Worm (Caenorhabditis elegans) whole organism, L4 larva: ENCODE results near the gene C43H6.4.

Experiments
- F26F4.8 ChIP-seq: fragments of 200-800 bp; sonication (Bioruptor generic); conservative IDR thresholded peaks from 2 replicates; pipeline ENCODE4 v1.3.6; 2022; ENCODE audit warnings: missing genetic modification characterization, missing compliant biosample characterization
- F44E2.7 ChIP-seq: fragments of 200-800 bp; sonication (Bioruptor generic); IDR thresholded peaks from 2 replicates; pipeline ENCODE4 v2.1.2; 2022; ENCODE audit warnings: missing genetic modification characterization, missing compliant biosample characterization
- F49E8.2 ChIP-seq: sonication (generic microtip); optimal IDR thresholded peaks from 2 replicates; lab custom pipeline; 2016; ENCODE audit warnings: missing compliant biosample characterization, mild to moderate bottlenecking, missing genetic modification characterization, borderline replicate concordance
- R02D3.7 ChIP-seq: fragments of 150-350 bp; sonication (generic microtip); optimal IDR thresholded peaks from 3 replicates; lab custom pipeline; 2014; ENCODE audit warnings: missing biosample characterization, missing genetic modification characterization
- Y48G9A.11 ChIP-seq: fragments of 200-800 bp; sonication (Bioruptor generic); IDR thresholded peaks from 2 replicates; pipeline ENCODE4 v1.3.6; 2022; ENCODE audit warnings: missing genetic modification reagents, missing genetic modification characterization, missing compliant biosample characterization
- Y75B8A.6 ChIP-seq: fragments of 200-800 bp; sonication (Bioruptor generic); IDR thresholded peaks from 2 replicates; pipeline ENCODE4 v1.3.6; 2022; ENCODE audit warnings: missing genetic modification reagents, missing genetic modification characterization, missing compliant biosample characterization
- ZK337.2 ChIP-seq: fragments of 200-800 bp; sonication (Bioruptor generic); IDR thresholded peaks from 2 replicates; pipeline ENCODE4 v1.3.6; 2022; ENCODE audit warnings: missing genetic modification reagents, missing genetic modification characterization, missing compliant biosample characterization
- aly-2 ChIP-seq: sonication (generic microtip); optimal IDR thresholded peaks from 2 replicates; lab custom pipeline; 2018; ENCODE audit warnings: missing biosample characterization, missing genetic modification characterization
- arid-1 ChIP-seq: fragments of 200-800 bp; sonication (Bioruptor generic); conservative IDR thresholded peaks from 2 replicates; pipeline ENCODE4 v1.3.6; 2022; ENCODE audit warnings: missing genetic modification reagents, missing genetic modification characterization, missing compliant biosample characterization
- ceh-62 ChIP-seq: sonication (generic microtip); optimal IDR thresholded peaks from 2 replicates; lab custom pipeline; 2017; ENCODE audit warnings: missing biosample characterization, missing genetic modification characterization
- daf-16 ChIP-seq, 3 experiments: sonication (generic microtip); optimal IDR thresholded peaks; 2 replicates each; lab custom pipeline; 2016 to 2017; ENCODE audit warnings: missing genetic modification characterization in 3 of 3, missing genetic modification reagents in 3 of 3, mild to moderate bottlenecking in 2 of 3, missing compliant biosample characterization in 2 of 3, missing biosample characterization in 1 of 3, moderate library complexity in 1 of 3
- daf-19 ChIP-seq: fragments of 200-800 bp; sonication (Bioruptor generic); conservative IDR thresholded peaks from 2 replicates; pipeline ENCODE4 v1.3.6; 2022; ENCODE audit warnings: missing genetic modification characterization, missing compliant biosample characterization
- daf-8 ChIP-seq: fragments of 200-800 bp; sonication (Bioruptor generic); IDR thresholded peaks from 2 replicates; pipeline ENCODE4 v1.3.6; 2022; ENCODE audit warnings: missing genetic modification characterization, missing compliant biosample characterization
- dmd-6 ChIP-seq: fragments of 200-800 bp; sonication (Bioruptor generic); IDR thresholded peaks from 2 replicates; pipeline ENCODE4 v1.3.6; 2022; ENCODE audit warnings: missing genetic modification reagents, missing genetic modification characterization, missing compliant biosample characterization
- dmd-8 ChIP-seq: fragments of 200-800 bp; sonication (Bioruptor generic); IDR thresholded peaks from 2 replicates; pipeline ENCODE4 v1.3.6; 2022; ENCODE audit warnings: missing genetic modification characterization, missing compliant biosample characterization
- dmd-9 ChIP-seq: fragments of 200-800 bp; sonication (Bioruptor generic); IDR thresholded peaks from 2 replicates; pipeline ENCODE4 v1.3.6; 2022; ENCODE audit warnings: missing genetic modification reagents, missing genetic modification characterization, missing compliant biosample characterization
- dpl-1 ChIP-seq: fragments of 150-350 bp; optimal IDR thresholded peaks from 2 replicates; lab custom pipeline; 2014; ENCODE audit warnings: missing biosample characterization, missing genetic modification reagents, missing genetic modification characterization
- dve-1 ChIP-seq: sonication (generic microtip); optimal IDR thresholded peaks from 2 replicates; lab custom pipeline; 2017; ENCODE audit warnings: antibody characterized with exemption, mild to moderate bottlenecking, missing genetic modification characterization, missing compliant biosample characterization; ENCODE audit not compliant: insufficient read depth
- egl-43 ChIP-seq: fragments of 200-800 bp; sonication (Bioruptor generic); IDR thresholded peaks from 2 replicates; pipeline ENCODE4 v1.3.6; 2022; ENCODE audit warnings: missing genetic modification reagents, missing genetic modification characterization, missing compliant biosample characterization
- fkh-10 ChIP-seq: fragments of 150-350 bp; optimal IDR thresholded peaks from 2 replicates; lab custom pipeline; 2014; ENCODE audit warnings: missing biosample characterization, missing genetic modification reagents, missing genetic modification characterization
- hlh-11 ChIP-seq: fragments of 200-800 bp; sonication (Bioruptor generic); optimal IDR thresholded peaks from 2 replicates; lab custom pipeline; 2018; ENCODE audit warnings: mild to moderate bottlenecking, missing genetic modification characterization, missing compliant biosample characterization
- hmg-1.1 ChIP-seq: fragments of 200-800 bp; sonication (Bioruptor generic); IDR thresholded peaks from 2 replicates; pipeline ENCODE4 v1.3.6; 2022; ENCODE audit warnings: missing genetic modification reagents, missing genetic modification characterization, missing compliant biosample characterization
- lin-13 ChIP-seq: fragments of 150-350 bp; optimal IDR thresholded peaks from 2 replicates; lab custom pipeline; 2014; ENCODE audit warnings: missing biosample characterization, missing genetic modification reagents, missing genetic modification characterization
- lin-38 ChIP-seq: fragments of 200-800 bp; sonication (Bioruptor generic); IDR thresholded peaks from 2 replicates; pipeline ENCODE4 v1.3.6; 2022; ENCODE audit warnings: missing genetic modification reagents, missing genetic modification characterization, missing compliant biosample characterization
- lir-3 ChIP-seq: sonication (generic microtip); optimal IDR thresholded peaks from 2 replicates; lab custom pipeline; 2016; ENCODE audit warnings: mild to moderate bottlenecking, missing genetic modification characterization, missing compliant biosample characterization
- lsy-2 ChIP-seq, 2 experiments: fragments of 150-350 bp in 1 of 2; sonication (generic microtip) in 1 of 2; optimal IDR thresholded peaks; 2 replicates each; lab custom pipeline; 2014 to 2017; ENCODE audit warnings: missing biosample characterization in 2 of 2, missing genetic modification characterization in 2 of 2
- madf-9 ChIP-seq: fragments of 200-800 bp; sonication (Bioruptor generic); conservative IDR thresholded peaks from 2 replicates; pipeline ENCODE4 v1.3.6; 2022; ENCODE audit warnings: missing genetic modification reagents, missing genetic modification characterization, missing compliant biosample characterization
- mdl-1 ChIP-seq, 2 experiments: fragments of 150-350 bp in 1 of 2; sonication (generic microtip) in 1 of 2; optimal IDR thresholded peaks; 2 replicates each; lab custom pipeline; 2014 to 2017; ENCODE audit warnings: missing biosample characterization in 2 of 2, missing genetic modification characterization in 2 of 2
- mdt-29 ChIP-seq: fragments of 200-800 bp; sonication (Bioruptor generic); IDR thresholded peaks from 2 replicates; pipeline ENCODE4 v1.3.6; 2022; ENCODE audit warnings: missing genetic modification reagents, missing genetic modification characterization, missing compliant biosample characterization
- mxl-2 ChIP-seq: fragments of 200-800 bp; sonication (Bioruptor generic); conservative IDR thresholded peaks from 2 replicates; pipeline ENCODE4 v1.3.6; 2022; ENCODE audit warnings: missing genetic modification reagents, missing genetic modification characterization, missing compliant biosample characterization
- nhr-10 ChIP-seq: fragments of 150-350 bp; optimal IDR thresholded peaks from 2 replicates; lab custom pipeline; 2014; ENCODE audit warnings: missing biosample characterization, missing genetic modification characterization
- nhr-11 ChIP-seq: fragments of 150-350 bp; optimal IDR thresholded peaks from 2 replicates; lab custom pipeline; 2014; ENCODE audit warnings: missing biosample characterization, missing genetic modification characterization
- nhr-28 ChIP-seq: fragments of 150-350 bp; optimal IDR thresholded peaks from 2 replicates; lab custom pipeline; 2014; ENCODE audit warnings: missing biosample characterization, missing genetic modification characterization
- nhr-48 ChIP-seq: sonication (generic microtip); optimal IDR thresholded peaks from 2 replicates; lab custom pipeline; 2016; ENCODE audit warnings: mild to moderate bottlenecking, missing genetic modification characterization, missing compliant biosample characterization
- nhr-77 ChIP-seq: fragments of 150-350 bp; optimal IDR thresholded peaks from 2 replicates; lab custom pipeline; 2014; ENCODE audit warnings: missing biosample characterization, missing genetic modification characterization
- pqm-1 ChIP-seq: sonication (generic microtip); optimal IDR thresholded peaks from 2 replicates; lab custom pipeline; 2017; ENCODE audit warnings: missing biosample characterization, missing genetic modification characterization
- rbr-2 ChIP-seq: sonication (generic microtip); optimal IDR thresholded peaks from 2 replicates; lab custom pipeline; 2016; ENCODE audit warnings: missing genotype, missing genetic modification characterization, missing compliant biosample characterization
- set-16 ChIP-seq: fragments of 200-800 bp; sonication (Bioruptor generic); IDR thresholded peaks from 2 replicates; pipeline ENCODE4 v1.3.6; 2022; ENCODE audit warnings: missing genetic modification reagents, missing genetic modification characterization, missing compliant biosample characterization
- snpc-1.2 ChIP-seq: fragments of 200-800 bp; sonication (Bioruptor generic); IDR thresholded peaks from 2 replicates; pipeline ENCODE4 v1.3.6; 2022; ENCODE audit warnings: missing genetic modification reagents, missing genetic modification characterization, missing compliant biosample characterization
- unc-130 ChIP-seq: sonication (generic microtip); optimal IDR thresholded peaks from 2 replicates; lab custom pipeline; 2016; ENCODE audit warnings: missing genetic modification reagents, missing genetic modification characterization, missing compliant biosample characterization
- unc-62 ChIP-seq, 3 experiments: fragments of 150-350 bp in 1 of 3; sonication (generic microtip); optimal IDR thresholded peaks in 2 of 3; peaks in 1 of 3; 1 replicate in 1 of 3; 2 replicates in 2 of 3; lab custom pipeline; 2014 to 2017; ENCODE audit warnings: missing biosample characterization in 3 of 3, missing genetic modification characterization in 3 of 3, missing genetic modification reagents in 3 of 3, missing genotype in 1 of 3
- vab-7 ChIP-seq: fragments of 200-800 bp; sonication (Bioruptor generic); IDR thresholded peaks from 2 replicates; pipeline ENCODE4 v1.3.6; 2022; ENCODE audit warnings: missing genetic modification reagents, missing genetic modification characterization, missing compliant biosample characterization
- zfp-2 ChIP-seq: sonication (generic microtip); optimal IDR thresholded peaks from 2 replicates; lab custom pipeline; 2016; ENCODE audit warnings: mild to moderate bottlenecking, missing genetic modification characterization, missing compliant biosample characterization
- zfp-3 ChIP-seq: fragments of 200-800 bp; sonication (Bioruptor generic); conservative IDR thresholded peaks from 2 replicates; pipeline ENCODE4 v1.3.6; 2022; ENCODE audit warnings: missing genetic modification reagents, missing genetic modification characterization, missing compliant biosample characterization
- ztf-7 ChIP-seq: fragments of 150-350 bp; optimal IDR thresholded peaks from 2 replicates; lab custom pipeline; 2014; ENCODE audit warnings: missing biosample characterization, missing genetic modification characterization

The C43H6.4 gene

ce11 chrX:2435353-2435752 is 31.5 kb downstream of the C43H6.4 start:
- no peak for TF ChIP-seq daf-19 (GFP tag; lab: Robert Waterston, UW)
- TF ChIP-seq aly-2 (tag; lab: Kevin White, UChicago): no peak
- TF ChIP-seq dpl-1 (GFP tag; lab: Kevin White, UChicago): no peak
- peak; percentile 35 for TF ChIP-seq hlh-11 (tag; lab: Kevin White, UChicago)
- 0 out of 2 replicates have a peak, but pooled peaks have one; percentile 9 for TF ChIP-seq hmg-1.1 (GFP tag; lab: Robert Waterston, UW)
- TF ChIP-seq rbr-2 (tag; lab: Kevin White, UChicago): no peak
- no peak for TF ChIP-seq fkh-10 (GFP tag; lab: Kevin White, UChicago)
- TF ChIP-seq mdt-29: no peak
- no peak for TF ChIP-seq lin-38
- TF ChIP-seq dve-1 (tag; lab: Kevin White, UChicago): peak; percentile 14
- no peak for TF ChIP-seq arid-1 (GFP tag; lab: Robert Waterston, UW)
- TF ChIP-seq zfp-3 (GFP tag; lab: Robert Waterston, UW): no peak
- 0 out of 2 replicates have a peak, but pooled peaks have one; percentile 39 for TF ChIP-seq dmd-8 (GFP tag; lab: Robert Waterston, UW)
- TF ChIP-seq zfp-2: no peak
- peak; percentile 35; the same call in 1 of the 2 replicates for TF ChIP-seq set-16 (GFP tag; lab: Robert Waterston, UW)
- TF ChIP-seq lsy-2 (tag; optimal IDR thresholded peaks at IDR 0.05; lab: Kevin White, UChicago): no peak
- TF ChIP-seq vab-7 (GFP tag; lab: Robert Waterston, UW): no peak
- no peak for TF ChIP-seq lir-3 (tag; lab: Kevin White, UChicago)
- no peak for TF ChIP-seq F44E2.7 (GFP tag; lab: Robert Waterston, UW)
- no peak for TF ChIP-seq nhr-10
- TF ChIP-seq lin-13 (GFP tag; lab: Kevin White, UChicago): peak; percentile 19
- no peak for TF ChIP-seq unc-62 (GFP tag; optimal IDR thresholded peaks at IDR 0.05 in 1 of 2; lab: Kevin White, UChicago)
- no peak for TF ChIP-seq unc-62 (tag; optimal IDR thresholded peaks at IDR 0.05; lab: Kevin White, UChicago)
- TF ChIP-seq mxl-2 (GFP tag; lab: Robert Waterston, UW): no peak
- TF ChIP-seq ceh-62 (tag; lab: Kevin White, UChicago): no peak
- TF ChIP-seq F49E8.2: no peak
- TF ChIP-seq ztf-7: no peak
- TF ChIP-seq snpc-1.2 (GFP tag; lab: Robert Waterston, UW): no peak
- TF ChIP-seq F26F4.8: no peak
- no peak for TF ChIP-seq madf-9 (GFP tag; lab: Robert Waterston, UW)
- peak; percentile 60 for TF ChIP-seq dmd-6
- TF ChIP-seq egl-43 (GFP tag; lab: Robert Waterston, UW): no peak
- TF ChIP-seq nhr-48 (tag; lab: Kevin White, UChicago): peak; percentile 29
- TF ChIP-seq R02D3.7: no peak

- TF ChIP-seq nhr-77: no peak
- TF ChIP-seq ZK337.2 (GFP tag; lab: Robert Waterston, UW): no peak
- no peak for TF ChIP-seq mdt-29
- TF ChIP-seq nhr-28 (tag; lab: Kevin White, UChicago): no peak
- TF ChIP-seq Y48G9A.11: no peak
- TF ChIP-seq R02D3.7: no peak
- no peak for TF ChIP-seq fkh-10 (GFP tag; lab: Kevin White, UChicago)
- no peak for TF ChIP-seq Y75B8A.6
- TF ChIP-seq unc-130 (GFP tag; lab: Kevin White, UChicago): no peak
- TF ChIP-seq mdl-1 (tag; optimal IDR thresholded peaks at IDR 0.05; lab: Kevin White, UChicago): no peak
- no peak for TF ChIP-seq dmd-9 (GFP tag; lab: Robert Waterston, UW)
- no peak for TF ChIP-seq daf-8
- TF ChIP-seq pqm-1 (tag; lab: Kevin White, UChicago): no peak
- TF ChIP-seq ztf-7: no peak
- no peak for TF ChIP-seq daf-16 (GFP tag; optimal IDR thresholded peaks at IDR 0.05; lab: Kevin White, UChicago)
- TF ChIP-seq daf-16 (tag; optimal IDR thresholded peaks at IDR 0.05; lab: Kevin White, UChicago): no peak
- no peak for TF ChIP-seq nhr-11 (tag; lab: Kevin White, UChicago)
- TF ChIP-seq set-16 (GFP tag; lab: Robert Waterston, UW): no peak
Measured at ce11 chrX:2438857-2439256, 35.0 kb downstream of the C43H6.4 start, which contains the start of gene gid-2. gid-2 (minus strand) TSS chrX:2438957.
